Worm (Caenorhabditis elegans) whole organism, L2 larva: ENCODE data around the gene C09E9.1.

Experiments used
- aly-2 ChIP-seq: fragments of 150-350 bp; optimal IDR thresholded peaks from 2 replicates; lab custom pipeline; 2014; ENCODE audit warnings: missing biosample characterization, missing genetic modification characterization
- blmp-1 ChIP-seq: sonication (generic microtip); optimal IDR thresholded peaks from 2 replicates; lab custom pipeline; 2017; ENCODE audit warnings: missing genetic modification characterization, mild to moderate bottlenecking, missing compliant biosample characterization, antibody characterized with exemption, moderate library complexity; ENCODE audit not compliant: insufficient read depth
- elt-1 ChIP-seq: fragments of 150-350 bp; optimal IDR thresholded peaks from 2 replicates; lab custom pipeline; 2014; ENCODE audit warnings: missing biosample characterization, missing genetic modification characterization
- lsy-2 ChIP-seq, 2 experiments: fragments of 150-350 bp in 1 of 2; sonication (generic microtip) in 1 of 2; optimal IDR thresholded peaks; 2 replicates each; lab custom pipeline; 2014 to 2017; ENCODE audit warnings: missing biosample characterization in 2 of 2, missing genetic modification characterization in 2 of 2
- snpc-4 ChIP-seq: fragments of 150-350 bp; optimal IDR thresholded peaks from 2 replicates; lab custom pipeline; 2014; ENCODE audit warnings: missing biosample characterization, missing genetic modification characterization
- unc-39 ChIP-seq: fragments of 150-350 bp; optimal IDR thresholded peaks from 2 replicates; lab custom pipeline; 2014; ENCODE audit warnings: missing biosample characterization, missing genetic modification characterization
- ztf-1 ChIP-seq: fragments of 200-800 bp; sonication (Bioruptor generic); conservative IDR thresholded peaks from 2 replicates; pipeline ENCODE4 v1.3.6; 2022; ENCODE audit warnings: missing genetic modification characterization, missing compliant biosample characterization
- ztf-4 ChIP-seq: fragments of 150-350 bp; optimal IDR thresholded peaks from 2 replicates; lab custom pipeline; 2014; ENCODE audit warnings: missing biosample characterization, missing genetic modification characterization

DNA sequence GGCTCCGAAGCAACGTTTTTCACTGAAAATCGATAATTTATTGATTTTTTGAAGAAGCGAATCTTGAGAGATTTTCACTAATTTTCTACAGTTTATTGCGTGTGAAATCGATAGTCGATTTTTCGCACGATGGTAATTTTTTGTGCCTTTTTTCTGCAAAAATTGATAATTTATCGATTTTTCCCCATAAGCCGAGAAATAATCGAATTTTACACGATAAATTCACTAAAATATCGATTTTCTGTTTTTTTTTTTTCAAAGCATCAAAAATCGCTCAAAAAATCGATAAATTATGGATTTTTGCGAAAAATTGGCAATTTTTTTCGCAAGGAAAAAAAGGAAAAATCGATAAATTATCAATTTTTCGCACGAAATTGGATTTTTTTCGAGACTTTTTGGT lies 38.9 kb upstream of the C09E9.1 start:
- TF ChIP-seq snpc-4 (no peak), elt-1 (tag; lab: Kevin White, UChicago) (no peak), ztf-4 (tag; lab: Kevin White, UChicago) (no peak), ztf-1 (GFP tag; lab: Robert Waterston, UW) (no peak), aly-2 (tag; lab: Kevin White, UChicago) (no peak), lsy-2 (tag; optimal IDR thresholded peaks at IDR 0.05; lab: Kevin White, UChicago) (no peak), unc-39 (tag; lab: Kevin White, UChicago) (no peak), blmp-1 (no peak)
